Fruit fly (Drosophila melanogaster): ENCODE data around the gene CG13775.

The CG13775 gene

DNA sequence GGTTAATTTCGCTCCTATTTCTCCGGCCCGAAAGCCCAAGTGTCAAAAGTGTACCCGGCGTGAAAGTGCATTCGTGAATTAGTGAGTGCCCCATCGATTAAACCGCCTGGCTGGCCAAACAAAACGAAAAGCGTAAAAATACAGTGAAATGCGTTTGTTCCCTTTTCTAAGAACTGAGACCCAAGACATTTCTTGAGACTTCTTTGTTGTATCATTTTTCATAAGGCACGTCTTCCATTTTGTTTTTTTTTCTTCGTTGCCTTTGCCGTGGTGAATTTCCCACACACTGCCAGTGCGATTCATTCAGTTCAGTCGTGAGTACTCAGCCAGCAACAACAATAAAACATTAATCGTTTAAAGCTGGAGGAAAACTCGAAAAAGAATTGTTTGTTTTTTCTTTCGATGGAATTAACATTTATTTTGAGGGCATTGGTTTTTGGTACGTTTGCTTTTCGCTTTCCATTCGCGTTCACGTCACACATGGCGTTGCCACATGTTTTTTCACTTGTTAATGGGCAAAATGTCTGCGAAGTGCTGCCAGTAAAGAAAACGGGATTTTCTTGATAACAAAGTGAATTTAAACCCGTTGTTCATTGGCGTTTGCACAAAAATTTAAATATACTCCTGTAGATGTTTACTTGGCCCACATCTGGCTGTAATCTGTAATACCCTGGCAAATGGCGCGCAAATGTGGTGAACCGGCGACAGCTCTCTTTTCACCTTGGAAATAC, 35.2 kb downstream of the CG13775 start (continued):
- TF ChIP-seq MTF-1 (GFP tag; optimal IDR thresholded peaks at IDR 0.05; ENCODE audit: borderline replicate concordance): no peak
- TF ChIP-seq cas (GFP tag; IDR thresholded peaks at IDR 0.05): no peak
- TF ChIP-seq CG9876 (GFP tag; optimal IDR thresholded peaks at IDR 0.05): no peak
- no peak for TF ChIP-seq CG12391 (tag; optimal IDR thresholded peaks at IDR 0.05)
- no peak for TF ChIP-seq bowl (GFP tag; IDR thresholded peaks at IDR 0.05)
- no peak for TF ChIP-seq CG6813 (GFP tag; optimal IDR thresholded peaks at IDR 0.05)
- no peak for TF ChIP-seq hth (optimal IDR thresholded peaks at IDR 0.05)
- no peak for TF ChIP-seq mld (GFP tag; IDR thresholded peaks at IDR 0.05; ENCODE audit: partially characterized antibody)
- no peak for TF ChIP-seq CG1529 (GFP tag; optimal IDR thresholded peaks at IDR 0.05)
- TF ChIP-seq CG16863 (GFP tag; optimal IDR thresholded peaks at IDR 0.05): no peak
- no peak for TF ChIP-seq unpg (GFP tag; optimal IDR thresholded peaks at IDR 0.05)
- no peak for TF ChIP-seq nmo (GFP tag; optimal IDR thresholded peaks at IDR 0.05)
- no peak for TF ChIP-seq so (GFP tag; IDR thresholded peaks at IDR 0.05)
- no peak for TF ChIP-seq CG3726 (GFP tag; IDR thresholded peaks at IDR 0.05)
- no peak for TF ChIP-seq disco-r (GFP tag; optimal IDR thresholded peaks at IDR 0.05)
- peak; percentile 13 for TF ChIP-seq CG12659 (GFP tag; optimal IDR thresholded peaks at IDR 0.05)
- no peak for TF ChIP-seq bab2 (GFP tag; optimal IDR thresholded peaks at IDR 0.05)
- TF ChIP-seq CG1647 (GFP tag; optimal IDR thresholded peaks at IDR 0.05): no peak
- TF ChIP-seq CG4707 (GFP tag; optimal IDR thresholded peaks at IDR 0.05): no peak
- no peak for TF ChIP-seq dimm (GFP tag; IDR thresholded peaks at IDR 0.05)
- TF ChIP-seq nerfin-2 (GFP tag; IDR thresholded peaks at IDR 0.05; ENCODE audit: partially characterized antibody): no peak
- TF ChIP-seq zfh2 (GFP tag; optimal IDR thresholded peaks at IDR 0.05): no peak
- no peak for TF ChIP-seq Asciz (GFP tag; optimal IDR thresholded peaks at IDR 0.05)
- TF ChIP-seq CG10462 (GFP tag; optimal IDR thresholded peaks at IDR 0.05): no peak
- no peak for TF ChIP-seq cad (GFP tag; optimal IDR thresholded peaks at IDR 0.05)
- TF ChIP-seq gro (GFP tag; optimal IDR thresholded peaks at IDR 0.05): peak; percentile 34
- TF ChIP-seq Taf1 (GFP tag; IDR thresholded peaks at IDR 0.05): no peak
- TF ChIP-seq gsb (GFP tag; IDR thresholded peaks at IDR 0.05): no peak
- TF ChIP-seq Ravus (GFP tag; IDR thresholded peaks at IDR 0.05): no peak
- TF ChIP-seq Scr (GFP tag; IDR thresholded peaks at IDR 0.05; ENCODE audit: partially characterized antibody): no peak
- TF ChIP-seq yki (optimal IDR thresholded peaks at IDR 0.05): no peak
- peak; percentile 2; the same call in 1 of the 2 replicates for TF ChIP-seq chm (GFP tag; IDR thresholded peaks at IDR 0.05)

DNA sequence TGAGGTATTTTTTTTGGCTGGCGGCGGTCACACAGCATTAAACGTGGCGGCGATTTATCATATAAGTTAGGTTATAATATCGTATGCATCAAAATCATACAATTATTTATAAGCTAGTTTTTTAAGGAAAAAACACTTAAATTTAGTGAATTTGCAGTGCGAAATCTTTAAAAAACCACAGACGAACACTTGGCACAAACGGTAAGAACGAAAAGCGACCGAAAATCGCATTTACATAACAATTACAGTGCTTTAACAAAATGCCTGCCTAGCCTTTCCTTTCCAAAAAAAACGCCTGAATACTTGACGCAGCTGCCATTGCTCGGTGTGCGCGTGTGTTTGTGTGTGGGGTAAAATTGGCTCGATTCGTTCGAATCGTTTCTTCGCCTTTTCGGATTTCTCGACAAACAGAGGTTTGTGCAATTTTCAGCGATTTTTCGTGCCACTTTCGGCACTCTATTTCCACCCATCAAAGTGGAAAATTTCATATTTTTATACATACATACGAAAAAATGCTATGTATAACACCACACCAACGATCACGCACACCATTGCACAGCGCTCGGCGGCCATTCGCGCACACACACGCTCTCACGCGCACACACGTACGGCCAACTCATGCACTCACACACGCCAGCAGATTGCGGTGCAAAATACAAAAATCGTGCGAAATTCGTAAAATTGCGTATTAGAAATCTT, 35.9 kb downstream of the CG13775 start, which contains the start of gene Hrb27C:
Hrb27C (plus strand) TSS at position 44 of the 699 bp plus-strand sequence.
- TF ChIP-seq fru (optimal IDR thresholded peaks at IDR 0.05) (no peak), Pdp1 (GFP tag; optimal IDR thresholded peaks at IDR 0.05) (peak in 1 of 2 experiments; percentile 86), Hr39 (optimal IDR thresholded peaks at IDR 0.05) (peak; percentile 50), Oli (tag; optimal IDR thresholded peaks at IDR 0.05) (no peak), shn (GFP tag; optimal IDR thresholded peaks at IDR 0.05) (no peak), CG30403 (GFP tag; optimal IDR thresholded peaks at IDR 0.05) (no peak), MESR4 (GFP tag; optimal IDR thresholded peaks at IDR 0.05) (peak; percentile 68), CG32767 (GFP tag; IDR thresholded peaks at IDR 0.05) (peak; percentile 91), gfzf (GFP tag; optimal IDR thresholded peaks at IDR 0.05) (peak; percentile 26), chm (GFP tag; IDR thresholded peaks at IDR 0.05) (peak; percentile 66), seq (GFP tag; IDR thresholded peaks at IDR 0.05) (no peak), chinmo (GFP tag; IDR thresholded peaks at IDR 0.05; ENCODE audit: partially characterized antibody) (0 out of 4 replicates have a peak, but pooled peaks have one; percentile 60), Med (GFP tag) (peak; percentile 68), CG17385 (GFP tag; optimal IDR thresholded peaks at IDR 0.05) (peak; percentile 1), cg (GFP tag; optimal IDR thresholded peaks at IDR 0.05) (peak; percentile 97), Deaf1 (tag; optimal IDR thresholded peaks at IDR 0.05) (peak; percentile 91), sens (GFP tag) (no peak), Myb (GFP tag; optimal IDR thresholded peaks at IDR 0.05) (no peak), wdn (GFP tag; IDR thresholded peaks at IDR 0.05) (no peak), tup (GFP tag; optimal IDR thresholded peaks at IDR 0.05) (no peak), salm (tag; optimal IDR thresholded peaks at IDR 0.05) (peak; percentile 9)

Measured in whole organism, embryonic.